Fruit fly (Drosophila melanogaster) S2 (cell line): ENCODE data around the gene CG43165.

ENCODE experiments used
- CG8478 ChIP-seq: fragments of >200 bp; optimal IDR thresholded peaks from 2 replicates; lab custom pipeline; 2018
- CTCF ChIP-seq, 2 experiments: fragments of >200 bp; optimal IDR thresholded peaks; 2 replicates each; lab custom pipeline; 2018

- TF ChIP-seq CG8478 (lab: Kevin White, UChicago) (no peak), CTCF (optimal IDR thresholded peaks at IDR 0.05; lab: Kevin White, UChicago) (no peak)
These were observed 1.7 kb downstream of the CG43165 start, which contains the start of gene CG3513 for dm6 chr2L:3693082-3693481.
